Fruit fly (Drosophila melanogaster) whole organism, embryonic: Measurements from ENCODE around the gene BtbVII.
A peak's percentile ranks its signal among the peaks of the same experiment; 100 is the strongest.

Experiments
- Abd-B ChIP-seq: fragments of 200-800 bp; sonication (Bioruptor generic); optimal IDR thresholded peaks from 2 replicates; lab custom pipeline; 2018; ENCODE audit warnings: missing biosample characterization, mild to moderate bottlenecking, missing genetic modification characterization, moderate library complexity
- Bdp1 ChIP-seq: fragments of 200-800 bp; sonication (Bioruptor generic); optimal IDR thresholded peaks from 3 replicates; lab custom pipeline; 2016; ENCODE audit warnings: missing biosample characterization, missing genetic modification characterization
- Bgb ChIP-seq: fragments of 200-800 bp; sonication (Bioruptor generic); IDR thresholded peaks from 2 replicates; pipeline ENCODE4 v1.3.6; 2022; ENCODE audit warnings: missing biosample characterization, missing genetic modification characterization; ENCODE audit not compliant: partially characterized antibody
- CG15696 ChIP-seq: fragments of 200-800 bp; sonication (Bioruptor generic); optimal IDR thresholded peaks from 2 replicates; lab custom pipeline; 2019; ENCODE audit warnings: missing biosample characterization, mild to moderate bottlenecking, missing genetic modification characterization, moderate library complexity
- CG16813 ChIP-seq: fragments of 200-800 bp; sonication (Bioruptor generic); IDR thresholded peaks from 3 replicates; pipeline ENCODE4 v1.3.6; 2022; ENCODE audit warnings: missing biosample characterization, missing genetic modification characterization; ENCODE audit not compliant: partially characterized antibody
- CG2678 ChIP-seq: fragments of 200-800 bp; sonication (Bioruptor generic); optimal IDR thresholded peaks from 3 replicates; lab custom pipeline; 2019; ENCODE audit warnings: missing biosample characterization, mild to moderate bottlenecking, missing genetic modification characterization, moderate library complexity
- CG30403 ChIP-seq: fragments of 200-800 bp; sonication (Bioruptor generic); optimal IDR thresholded peaks from 3 replicates; lab custom pipeline; 2016; ENCODE audit warnings: missing biosample characterization, missing genetic modification characterization
- CG6791 ChIP-seq: fragments of 200-800 bp; sonication (Bioruptor generic); IDR thresholded peaks from 3 replicates; pipeline ENCODE4 v1.3.6; 2022; ENCODE audit warnings: missing biosample characterization, missing genetic modification characterization; ENCODE audit not compliant: partially characterized antibody
- CG7963 ChIP-seq: fragments of 200-800 bp; sonication (Bioruptor generic); IDR thresholded peaks from 3 replicates; pipeline ENCODE4 v1.3.6; 2022; ENCODE audit warnings: missing biosample characterization, missing genetic modification characterization; ENCODE audit not compliant: partially characterized antibody
- CTCF ChIP-seq: fragments of 200-800 bp; sonication (Bioruptor generic); optimal IDR thresholded peaks from 2 replicates; lab custom pipeline; 2017; ENCODE audit warnings: missing biosample characterization, mild to moderate bottlenecking, missing genetic modification characterization, moderate library complexity
- D19B ChIP-seq: fragments of 200-800 bp; sonication (Bioruptor generic); optimal IDR thresholded peaks from 2 replicates; lab custom pipeline; 2017; ENCODE audit warnings: missing biosample characterization, mild to moderate bottlenecking, missing genetic modification characterization
- Dek ChIP-seq: fragments of 200-800 bp; sonication (Bioruptor generic); optimal IDR thresholded peaks from 3 replicates; lab custom pipeline; 2019; ENCODE audit warnings: missing biosample characterization, mild to moderate bottlenecking, missing genetic modification characterization, moderate library complexity
- Dll ChIP-seq: fragments of 200-800 bp; sonication (Bioruptor generic); IDR thresholded peaks from 4 replicates; pipeline ENCODE4 v1.3.6; 2022; ENCODE audit warnings: missing biosample characterization, missing genetic modification characterization; ENCODE audit not compliant: partially characterized antibody
- E2f2 ChIP-seq: fragments of 200-800 bp; sonication (Bioruptor generic); IDR thresholded peaks from 2 replicates; pipeline ENCODE4 v1.3.6; 2022; ENCODE audit warnings: missing biosample characterization, missing genetic modification characterization
- HLH4C ChIP-seq: fragments of 200-800 bp; sonication (Bioruptor generic); IDR thresholded peaks from 3 replicates; pipeline ENCODE4 v1.3.6; 2022; ENCODE audit warnings: missing biosample characterization, missing genetic modification characterization; ENCODE audit not compliant: partially characterized antibody
- Meics ChIP-seq: fragments of 200-800 bp; sonication (Bioruptor generic); optimal IDR thresholded peaks from 2 replicates; lab custom pipeline; 2017; ENCODE audit warnings: missing biosample characterization, mild to moderate bottlenecking, missing genetic modification characterization
- Nf-YB ChIP-seq: fragments of 200-800 bp; sonication (Bioruptor generic); optimal IDR thresholded peaks from 3 replicates; lab custom pipeline; 2019; ENCODE audit warnings: missing biosample characterization, mild to moderate bottlenecking, missing genetic modification characterization, moderate library complexity
- Opbp ChIP-seq: fragments of 200-800 bp; sonication (Bioruptor generic); IDR thresholded peaks from 3 replicates; pipeline ENCODE4 v1.3.6; 2022; ENCODE audit warnings: missing biosample characterization, missing genetic modification characterization; ENCODE audit not compliant: partially characterized antibody
- Pdp1 ChIP-seq, 2 experiments: fragments of 200-800 bp; sonication (Bioruptor generic); optimal IDR thresholded peaks; 3 replicates each; lab custom pipeline; 2016; ENCODE audit warnings: missing biosample characterization in 2 of 2, missing genetic modification characterization in 2 of 2, mild to moderate bottlenecking in 1 of 2, moderate library complexity in 1 of 2
- Scr ChIP-seq: fragments of 200-800 bp; sonication (Bioruptor generic); IDR thresholded peaks from 2 replicates; pipeline ENCODE4 v1.3.6; 2022; ENCODE audit warnings: missing biosample characterization, missing genetic modification characterization; ENCODE audit not compliant: partially characterized antibody
- Taf1 ChIP-seq: fragments of 200-800 bp; sonication (Bioruptor generic); IDR thresholded peaks from 2 replicates; pipeline ENCODE4 v1.3.6; 2022; ENCODE audit warnings: missing biosample characterization, missing genetic modification characterization
- amos ChIP-seq: fragments of 200-800 bp; sonication (Bioruptor generic); IDR thresholded peaks from 2 replicates; pipeline ENCODE4 v1.3.6; 2022; ENCODE audit warnings: missing biosample characterization, missing genetic modification characterization; ENCODE audit not compliant: partially characterized antibody
- bbx ChIP-seq: fragments of 200-800 bp; sonication (Bioruptor generic); IDR thresholded peaks from 2 replicates; pipeline ENCODE4 v1.3.6; 2022; ENCODE audit warnings: missing biosample characterization, missing genetic modification characterization; ENCODE audit not compliant: partially characterized antibody
- chinmo ChIP-seq: fragments of 200-800 bp; sonication (Bioruptor generic); IDR thresholded peaks from 4 replicates; pipeline ENCODE4 v1.3.6; 2022; ENCODE audit warnings: missing biosample characterization, missing genetic modification characterization; ENCODE audit not compliant: partially characterized antibody
- chn ChIP-seq: fragments of 200-800 bp; sonication (Bioruptor generic); optimal IDR thresholded peaks from 2 replicates; lab custom pipeline; 2016; ENCODE audit warnings: missing biosample characterization, missing genetic modification characterization
- dan ChIP-seq: fragments of 200-800 bp; sonication (Bioruptor generic); IDR thresholded peaks from 2 replicates; pipeline ENCODE4 v1.3.6; 2022; ENCODE audit warnings: missing biosample characterization, missing genetic modification characterization
- exex ChIP-seq: fragments of 200-800 bp; sonication (Bioruptor generic); optimal IDR thresholded peaks from 4 replicates; lab custom pipeline; 2018; ENCODE audit warnings: missing biosample characterization, mild to moderate bottlenecking, missing genetic modification characterization, moderate library complexity
- gsb-n ChIP-seq: fragments of 200-800 bp; sonication (Bioruptor generic); optimal IDR thresholded peaks from 3 replicates; lab custom pipeline; 2018; ENCODE audit warnings: missing biosample characterization, mild to moderate bottlenecking, missing genetic modification characterization
- inv ChIP-seq: fragments of 200-800 bp; sonication (Bioruptor generic); IDR thresholded peaks from 2 replicates; pipeline ENCODE4 v1.3.6; 2022; ENCODE audit warnings: missing biosample characterization, missing genetic modification characterization; ENCODE audit not compliant: partially characterized antibody
- mirr ChIP-seq: fragments of 200-800 bp; sonication (Bioruptor generic); optimal IDR thresholded peaks from 3 replicates; lab custom pipeline; 2018; ENCODE audit warnings: missing biosample characterization, mild to moderate bottlenecking, missing genetic modification characterization
- nerfin-2 ChIP-seq: fragments of 200-800 bp; sonication (Bioruptor generic); IDR thresholded peaks from 2 replicates; pipeline ENCODE4 v1.3.6; 2022; ENCODE audit warnings: missing biosample characterization, missing genetic modification characterization; ENCODE audit not compliant: partially characterized antibody
- nom ChIP-seq: fragments of 200-800 bp; sonication (Bioruptor generic); optimal IDR thresholded peaks from 2 replicates; lab custom pipeline; 2017; ENCODE audit warnings: missing biosample characterization, missing genetic modification characterization, mild to moderate bottlenecking, moderate library complexity, missing genetic modification reagents
- pnt ChIP-seq: fragments of 200-800 bp; sonication (Bioruptor generic); optimal IDR thresholded peaks from 3 replicates; lab custom pipeline; 2016; ENCODE audit warnings: missing biosample characterization, missing genetic modification characterization
- ranshi ChIP-seq: fragments of 200-800 bp; sonication (Bioruptor generic); IDR thresholded peaks from 2 replicates; pipeline ENCODE4 v1.3.6; 2022; ENCODE audit warnings: missing biosample characterization, missing genetic modification characterization
- sens ChIP-seq: fragments of 200-800 bp; sonication (Bioruptor generic); peaks from one replicate; lab custom pipeline; 2016; ENCODE audit warnings: missing biosample characterization, missing genetic modification characterization
- sim ChIP-seq: fragments of 200-800 bp; sonication (Bioruptor generic); IDR thresholded peaks from 2 replicates; pipeline ENCODE4 v1.3.6; 2022; ENCODE audit warnings: missing biosample characterization, missing genetic modification characterization
- tna ChIP-seq: fragments of 200-800 bp; sonication (Bioruptor generic); IDR thresholded peaks from 2 replicates; pipeline ENCODE4 v1.3.6; 2022; ENCODE audit warnings: missing biosample characterization, missing genetic modification characterization; ENCODE audit not compliant: partially characterized antibody

Gene BtbVII

DNA sequence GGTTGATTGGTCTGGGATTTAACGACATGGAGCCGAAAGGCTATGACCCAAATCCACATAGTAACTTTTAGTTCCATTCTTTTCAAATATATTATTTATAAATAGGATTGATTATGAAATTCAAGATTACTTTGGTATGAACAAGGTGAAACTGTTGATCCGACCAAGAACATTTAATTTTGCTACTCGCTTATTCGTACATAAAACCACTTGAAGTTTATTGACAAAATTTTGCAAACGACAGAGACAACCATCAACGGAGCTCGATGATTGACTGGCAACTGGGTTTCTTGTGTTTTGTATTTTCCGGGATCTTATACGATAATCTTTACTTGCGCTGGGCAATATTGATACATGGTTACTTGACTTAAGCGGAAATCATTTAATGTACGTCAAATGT is 34.1 kb upstream of the BtbVII start, which contains the start of gene CG45067:
CG45067 (minus strand) TSS at position 101 of the 400 bp plus-strand sequence.
- no peak for TF ChIP-seq sim (GFP tag; lab: Robert Waterston, UW)

dm6 chr3L:3121769-3122432 is 26.5 kb upstream of the BtbVII start:
- TF ChIP-seq nom (no peak), chn (no peak), Bgb (peak; percentile 72), CG15696 (peak; percentile 1), Nf-YB (GFP tag; lab: Kevin White, UChicago) (no peak), ranshi (no peak), tna (GFP tag; lab: Robert Waterston, UW) (0 out of 2 replicates have a peak, but pooled peaks have one; percentile 63), Bdp1 (GFP tag; lab: Kevin White, UChicago) (peak; percentile 97), exex (peak; percentile 34), D19B (GFP tag; lab: Kevin White, UChicago) (no peak), Opbp (GFP tag; lab: Robert Waterston, UW) (peak; percentile 58; the same call in 2 of the 3 replicates), sens (peak; percentile 43), chinmo (GFP tag; lab: Robert Waterston, UW) (peak; percentile 57; the same call in 1 of the 4 replicates), CTCF (GFP tag; lab: Kevin White, UChicago) (no peak), Scr (peak; percentile 53; the same call in 1 of the 2 replicates), CG16813 (peak; percentile 50; the same call in 2 of the 3 replicates), amos (GFP tag; lab: Robert Waterston, UW) (peak; percentile 66; the same call in 1 of the 2 replicates), CG6791 (GFP tag; lab: Robert Waterston, UW) (peak; percentile 71), dan (GFP tag; lab: Robert Waterston, UW) (no peak), nerfin-2 (GFP tag; lab: Robert Waterston, UW) (peak; percentile 32; the same call in 1 of the 2 replicates), Dll (GFP tag; lab: Robert Waterston, UW) (0 out of 4 replicates have a peak, but pooled peaks have one; percentile 32), bbx (peak; percentile 48), mirr (no peak), E2f2 (GFP tag; lab: Robert Waterston, UW) (no peak), gsb-n (tag; lab: Kevin White, UChicago) (no peak), Dek (no peak), CG30403 (GFP tag; lab: Kevin White, UChicago) (no peak), pnt (no peak), Abd-B (GFP tag; lab: Kevin White, UChicago) (no peak), HLH4C (GFP tag; lab: Robert Waterston, UW) (peak; percentile 24; the same call in 1 of the 3 replicates), Meics (GFP tag; lab: Kevin White, UChicago) (no peak), CG2678 (no peak), CG7963 (GFP tag; lab: Robert Waterston, UW) (0 out of 3 replicates have a peak, but pooled peaks have one; percentile 35), Taf1 (GFP tag; lab: Robert Waterston, UW) (no peak), inv (GFP tag; lab: Robert Waterston, UW) (peak; percentile 10; the same call in 1 of the 2 replicates), Pdp1 (GFP tag; optimal IDR thresholded peaks at IDR 0.05; lab: Kevin White, UChicago) (peak in 1 of 2 experiments; percentile 41)
